Fruit fly (Drosophila melanogaster) whole organism, embryonic: ENCODE results near the gene Pex2.

Experiments
- CG6813 ChIP-seq: fragments of 200-800 bp; sonication (Bioruptor generic); optimal IDR thresholded peaks from 2 replicates; lab custom pipeline; 2017; ENCODE audit warnings: missing biosample characterization, missing genetic modification characterization, mild to moderate bottlenecking, moderate library complexity, missing genetic modification reagents
- D19A ChIP-seq: fragments of 200-800 bp; optimal IDR thresholded peaks from 3 replicates; lab custom pipeline; 2019; ENCODE audit warnings: missing biosample characterization, mild to moderate bottlenecking, missing genetic modification characterization, moderate library complexity
- Kr ChIP-seq: fragments of 200-800 bp; sonication (Bioruptor generic); optimal IDR thresholded peaks from 2 replicates; lab custom pipeline; 2017; ENCODE audit warnings: missing biosample characterization, mild to moderate bottlenecking, missing genetic modification characterization
- Lpt ChIP-seq: fragments of >200 bp; optimal IDR thresholded peaks from 2 replicates; lab custom pipeline; 2018; ENCODE audit warnings: missing biosample characterization, missing genetic modification characterization
- Scr ChIP-seq: fragments of 200-800 bp; sonication (Bioruptor generic); IDR thresholded peaks from 2 replicates; pipeline ENCODE4 v1.3.6; 2022; ENCODE audit warnings: missing biosample characterization, missing genetic modification characterization; ENCODE audit not compliant: partially characterized antibody
- abd-A ChIP-seq: fragments of 200-800 bp; sonication (Bioruptor generic); optimal IDR thresholded peaks from 3 replicates; lab custom pipeline; 2019; ENCODE audit warnings: missing biosample characterization, mild to moderate bottlenecking, missing genetic modification characterization, moderate library complexity
- gem ChIP-seq: fragments of 200-800 bp; sonication (Bioruptor generic); optimal IDR thresholded peaks from 2 replicates; lab custom pipeline; 2019; ENCODE audit warnings: missing biosample characterization, mild to moderate bottlenecking, missing genetic modification characterization, moderate library complexity
- jing ChIP-seq: fragments of 200-800 bp; sonication (Bioruptor generic); optimal IDR thresholded peaks from 2 replicates; lab custom pipeline; 2018; ENCODE audit warnings: missing biosample characterization, mild to moderate bottlenecking, missing genetic modification characterization
- psq ChIP-seq: fragments of 200-800 bp; sonication (Bioruptor generic); optimal IDR thresholded peaks from 2 replicates; lab custom pipeline; 2017; ENCODE audit warnings: missing biosample characterization, missing genetic modification characterization
- tin ChIP-seq: fragments of 200-800 bp; sonication (Bioruptor generic); optimal IDR thresholded peaks from 3 replicates; lab custom pipeline; 2016; ENCODE audit warnings: missing biosample characterization, missing genetic modification characterization
- toy ChIP-seq: fragments of 200-800 bp; sonication (Bioruptor generic); IDR thresholded peaks from 2 replicates; pipeline ENCODE4 v1.3.6; 2022; ENCODE audit warnings: missing biosample characterization, missing genetic modification characterization

DNA sequence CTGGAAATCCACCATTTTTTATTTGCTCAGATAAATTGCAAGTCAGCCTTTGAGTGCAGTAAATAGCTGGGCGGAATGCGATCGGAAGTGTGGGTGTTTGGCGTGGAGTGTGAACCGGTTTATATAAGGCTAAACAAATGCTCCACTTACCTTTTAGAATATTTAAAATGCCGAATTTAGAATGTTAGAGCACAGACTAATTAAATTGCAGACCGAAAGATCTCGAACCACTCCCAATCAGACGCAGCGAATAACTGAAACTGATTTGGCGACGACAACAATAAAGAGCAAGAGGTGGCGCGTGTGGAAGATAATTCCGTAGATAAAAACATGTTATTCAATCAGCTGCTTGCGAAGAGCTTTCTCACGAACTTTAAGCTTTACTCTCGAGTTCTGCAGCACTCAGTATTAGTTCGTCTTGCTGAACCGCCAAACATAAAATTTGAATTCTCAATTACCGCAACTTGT, 21.8 kb downstream of the Pex2 start, which contains the start of gene Idh:
- TF ChIP-seq Lpt (GFP tag; lab: Kevin White, UChicago): no peak
- no peak for TF ChIP-seq gem (tag; lab: Kevin White, UChicago)
- no peak for TF ChIP-seq Kr (GFP tag; lab: Kevin White, UChicago)
- no peak for TF ChIP-seq psq (GFP tag; lab: Kevin White, UChicago)
- peak; percentile 76 for TF ChIP-seq abd-A (tag; lab: Kevin White, UChicago)
- no peak for TF ChIP-seq toy
- no peak for TF ChIP-seq CG6813 (GFP tag; lab: Kevin White, UChicago)
- TF ChIP-seq jing (GFP tag; lab: Kevin White, UChicago): no peak
- no peak for TF ChIP-seq tin (GFP tag; lab: Kevin White, UChicago)
- TF ChIP-seq Scr (GFP tag; lab: Robert Waterston, UW): no peak
- no peak for TF ChIP-seq D19A
